Fruit fly (Drosophila melanogaster) whole organism, wandering third instar larva: Measurements from ENCODE around the gene stet.

Experiments used
- GATAd ChIP-seq: sonication (Bioruptor generic); optimal IDR thresholded peaks from 2 replicates; lab custom pipeline; 2016; ENCODE audit warnings: missing biosample characterization, missing genetic modification characterization
- fru ChIP-seq: fragments of 200-800 bp; sonication (Bioruptor generic); optimal IDR thresholded peaks from 3 replicates; lab custom pipeline; 2016; ENCODE audit warnings: missing biosample characterization, mild to moderate bottlenecking, missing genetic modification characterization
- h ChIP-seq: fragments of 200-800 bp; sonication (Bioruptor generic); optimal IDR thresholded peaks from 3 replicates; lab custom pipeline; 2016; ENCODE audit warnings: missing biosample characterization, mild to moderate bottlenecking, missing genetic modification characterization
- psq ChIP-seq: fragments of 200-800 bp; sonication (Bioruptor generic); optimal IDR thresholded peaks from 3 replicates; lab custom pipeline; 2017; ENCODE audit warnings: missing biosample characterization, mild to moderate bottlenecking, missing genetic modification characterization, moderate library complexity
- sv ChIP-seq: fragments of 200-800 bp; sonication (Bioruptor generic); optimal IDR thresholded peaks from 3 replicates; lab custom pipeline; 2016; ENCODE audit warnings: missing biosample characterization, missing genetic modification characterization
- woc ChIP-seq: sonication (Bioruptor generic); optimal IDR thresholded peaks from 2 replicates; lab custom pipeline; 2016; ENCODE audit warnings: missing biosample characterization, mild to moderate bottlenecking, missing genetic modification characterization

dm6 chr3L:1475157-1475556 lies 14.2 kb downstream of the stet start, which contains the start of gene Ptp61F:
- TF ChIP-seq sv (GFP tag; lab: Kevin White, UChicago) = no peak
- no peak for TF ChIP-seq h (GFP tag; lab: Kevin White, UChicago)
- no peak for TF ChIP-seq woc (GFP tag; lab: Kevin White, UChicago)
- no peak for TF ChIP-seq fru (GFP tag; lab: Kevin White, UChicago)
- no peak for TF ChIP-seq GATAd (GFP tag; lab: Kevin White, UChicago)
- TF ChIP-seq psq (GFP tag; lab: Kevin White, UChicago) = no peak
